Worm (Caenorhabditis elegans) whole organism, L3 larva: ENCODE data around the gene F39H12.1.
A peak's percentile ranks its signal among the peaks of the same experiment; 100 is the strongest.

Source experiments
- R02D3.7 ChIP-seq: fragments of 150-350 bp; optimal IDR thresholded peaks from 2 replicates; lab custom pipeline; 2014; ENCODE audit warnings: missing biosample characterization, missing genetic modification characterization
- ZK546.5 ChIP-seq: sonication (generic microtip); optimal IDR thresholded peaks from 2 replicates; lab custom pipeline; 2017; ENCODE audit warnings: missing biosample characterization, missing genetic modification characterization
- aly-2 ChIP-seq: fragments of 150-350 bp; optimal IDR thresholded peaks from 2 replicates; lab custom pipeline; 2014; ENCODE audit warnings: missing biosample characterization, missing genetic modification characterization
- ama-1 ChIP-seq: fragments of 150-350 bp; optimal IDR thresholded peaks from 2 replicates; lab custom pipeline; 2018
- ceh-16 ChIP-seq: sonication (generic microtip); optimal IDR thresholded peaks from 2 replicates; lab custom pipeline; 2017; ENCODE audit warnings: missing biosample characterization, missing genetic modification characterization
- ceh-28 ChIP-seq: fragments of 150-350 bp; optimal IDR thresholded peaks from 2 replicates; lab custom pipeline; 2014; ENCODE audit warnings: missing biosample characterization, missing genetic modification reagents, missing genetic modification characterization
- ceh-82 ChIP-seq: fragments of 150-350 bp; optimal IDR thresholded peaks from 2 replicates; lab custom pipeline; 2014; ENCODE audit warnings: missing biosample characterization, missing genetic modification characterization
- ceh-9 ChIP-seq: sonication (generic microtip); optimal IDR thresholded peaks from 2 replicates; lab custom pipeline; 2018; ENCODE audit warnings: missing biosample characterization, missing genetic modification characterization
- daf-12 ChIP-seq: fragments of 150-350 bp; optimal IDR thresholded peaks from 2 replicates; lab custom pipeline; 2014; ENCODE audit warnings: missing biosample characterization, missing genetic modification reagents, missing genetic modification characterization
- egl-27 ChIP-seq: sonication (generic microtip); optimal IDR thresholded peaks from 4 replicates; lab custom pipeline; 2017; ENCODE audit warnings: missing biosample characterization, missing genetic modification reagents, missing genetic modification characterization
- egl-5 ChIP-seq: fragments of 150-350 bp; optimal IDR thresholded peaks from 2 replicates; lab custom pipeline; 2017; ENCODE audit warnings: missing biosample characterization, missing genetic modification reagents, missing genetic modification characterization, inconsistent platforms
- elt-1 ChIP-seq: fragments of 150-350 bp; optimal IDR thresholded peaks from 2 replicates; lab custom pipeline; 2014; ENCODE audit warnings: missing biosample characterization, missing genetic modification characterization
- elt-2 ChIP-seq: sonication (generic microtip); optimal IDR thresholded peaks from 2 replicates; lab custom pipeline; 2016; ENCODE audit warnings: missing genetic modification reagents, mild to moderate bottlenecking, missing genetic modification characterization, missing compliant biosample characterization
- elt-3 ChIP-seq, 3 experiments: fragments of 150-350 bp in 1 of 3; sonication (generic microtip) in 2 of 3; optimal IDR thresholded peaks; 2 replicates in 2 of 3; 4 replicates in 1 of 3; lab custom pipeline; 2014 to 2017; ENCODE audit warnings: missing biosample characterization in 3 of 3, missing genetic modification characterization in 3 of 3
- eor-1 ChIP-seq, 2 experiments: fragments of 150-350 bp; optimal IDR thresholded peaks; 2 replicates each; lab custom pipeline; 2014 to 2018; ENCODE audit warnings: missing biosample characterization in 2 of 2, missing genetic modification characterization in 2 of 2
- fkh-10 ChIP-seq: sonication (generic microtip); optimal IDR thresholded peaks from 2 replicates; lab custom pipeline; 2017; ENCODE audit warnings: missing biosample characterization, missing genetic modification reagents, missing genetic modification characterization
- fkh-2 ChIP-seq: fragments of 150-350 bp; optimal IDR thresholded peaks from 2 replicates; lab custom pipeline; 2014; ENCODE audit warnings: missing biosample characterization, missing genetic modification reagents, missing genetic modification characterization
- fos-1 ChIP-seq: fragments of 150-350 bp; optimal IDR thresholded peaks from 2 replicates; lab custom pipeline; 2014; ENCODE audit warnings: missing biosample characterization, missing genetic modification characterization
- hmg-11 ChIP-seq: sonication (generic microtip); optimal IDR thresholded peaks from 2 replicates; lab custom pipeline; 2016; ENCODE audit warnings: missing genetic modification characterization, missing compliant biosample characterization
- jun-1 ChIP-seq: fragments of 150-350 bp; optimal IDR thresholded peaks from 2 replicates; lab custom pipeline; 2014; ENCODE audit warnings: missing biosample characterization, missing genetic modification reagents, missing genetic modification characterization
- lin-15B ChIP-seq: fragments of 150-350 bp; optimal IDR thresholded peaks from 2 replicates; lab custom pipeline; 2014; ENCODE audit warnings: missing biosample characterization, missing genetic modification characterization
- lin-39 ChIP-seq: fragments of 150-350 bp; optimal IDR thresholded peaks from 2 replicates; lab custom pipeline; 2018; ENCODE audit warnings: missing biosample characterization, missing genetic modification reagents, missing genetic modification characterization
- lsy-12 ChIP-seq: sonication (generic microtip); optimal IDR thresholded peaks from 2 replicates; lab custom pipeline; 2016; ENCODE audit warnings: mild to moderate bottlenecking, missing genetic modification characterization, missing compliant biosample characterization
- mdl-1 ChIP-seq: fragments of 150-350 bp; optimal IDR thresholded peaks from 2 replicates; lab custom pipeline; 2014; ENCODE audit warnings: missing biosample characterization, missing genetic modification characterization
- mml-1 ChIP-seq: fragments of 150-350 bp; sonication (generic microtip); optimal IDR thresholded peaks from 3 replicates; lab custom pipeline; 2014; ENCODE audit warnings: missing biosample characterization, missing genetic modification characterization
- nfya-1 ChIP-seq: sonication (generic microtip); optimal IDR thresholded peaks from 2 replicates; lab custom pipeline; 2017; ENCODE audit warnings: missing genetic modification characterization, mild to moderate bottlenecking, missing compliant biosample characterization, antibody characterized with exemption, moderate library complexity; ENCODE audit not compliant: insufficient read depth
- nhr-11 ChIP-seq: fragments of 150-350 bp; optimal IDR thresholded peaks from 2 replicates; lab custom pipeline; 2014; ENCODE audit warnings: missing biosample characterization, missing genetic modification characterization
- nhr-12 ChIP-seq: fragments of 150-350 bp; optimal IDR thresholded peaks from 2 replicates; lab custom pipeline; 2014; ENCODE audit warnings: missing biosample characterization, missing genetic modification characterization
- nhr-23 ChIP-seq: fragments of 150-350 bp; optimal IDR thresholded peaks from 2 replicates; lab custom pipeline; 2014; ENCODE audit warnings: missing biosample characterization, missing genetic modification reagents, missing genetic modification characterization
- nhr-237 ChIP-seq: fragments of 150-350 bp; optimal IDR thresholded peaks from 2 replicates; lab custom pipeline; 2014; ENCODE audit warnings: missing biosample characterization, missing genetic modification characterization
- nhr-25 ChIP-seq: sonication (generic microtip); optimal IDR thresholded peaks from 2 replicates; lab custom pipeline; 2017; ENCODE audit warnings: missing biosample characterization, missing genetic modification characterization
- nhr-28 ChIP-seq: fragments of 150-350 bp; optimal IDR thresholded peaks from 2 replicates; lab custom pipeline; 2014; ENCODE audit warnings: missing biosample characterization, missing genetic modification characterization
- nhr-43 ChIP-seq: sonication (generic microtip); optimal IDR thresholded peaks from 2 replicates; lab custom pipeline; 2016; ENCODE audit warnings: mild to moderate bottlenecking, missing genetic modification characterization, missing compliant biosample characterization; ENCODE audit not compliant: poor library complexity, severe bottlenecking
- nhr-67 ChIP-seq: fragments of 150-350 bp; optimal IDR thresholded peaks from 2 replicates; lab custom pipeline; 2014; ENCODE audit warnings: missing biosample characterization, missing genetic modification characterization
- nhr-76 ChIP-seq: fragments of 150-350 bp; sonication (generic microtip); optimal IDR thresholded peaks from 5 replicates; lab custom pipeline; 2014; ENCODE audit warnings: missing biosample characterization, missing genetic modification characterization
- nhr-77 ChIP-seq: fragments of 150-350 bp; optimal IDR thresholded peaks from 2 replicates; lab custom pipeline; 2014; ENCODE audit warnings: missing biosample characterization, missing genetic modification characterization
- pha-4 ChIP-seq: fragments of 150-350 bp; optimal IDR thresholded peaks from 2 replicates; lab custom pipeline; 2014; ENCODE audit warnings: missing biosample characterization, missing genetic modification reagents, missing genetic modification characterization
- pqm-1 ChIP-seq: fragments of 150-350 bp; optimal IDR thresholded peaks from 2 replicates; lab custom pipeline; 2017; ENCODE audit warnings: missing biosample characterization, missing genetic modification characterization, inconsistent platforms
- sea-2 ChIP-seq: fragments of 150-350 bp; sonication (generic microtip); optimal IDR thresholded peaks from 4 replicates; lab custom pipeline; 2014; ENCODE audit warnings: missing biosample characterization, missing genetic modification reagents, missing genetic modification characterization
- skn-1 ChIP-seq: fragments of 150-350 bp; optimal IDR thresholded peaks from 2 replicates; lab custom pipeline; 2014; ENCODE audit warnings: missing biosample characterization, missing genetic modification characterization
- snpc-4 ChIP-seq: fragments of 150-350 bp; optimal IDR thresholded peaks from 2 replicates; lab custom pipeline; 2014; ENCODE audit warnings: missing biosample characterization, missing genetic modification characterization
- tbx-2 ChIP-seq: sonication (generic microtip); optimal IDR thresholded peaks from 2 replicates; lab custom pipeline; 2016; ENCODE audit warnings: mild to moderate bottlenecking, missing genetic modification characterization, missing compliant biosample characterization
- unc-39 ChIP-seq: sonication (generic microtip); optimal IDR thresholded peaks from 4 replicates; lab custom pipeline; 2017; ENCODE audit warnings: missing biosample characterization, missing genetic modification characterization
- unc-62 ChIP-seq: fragments of 150-350 bp; sonication (generic microtip); optimal IDR thresholded peaks from 4 replicates; lab custom pipeline; 2014; ENCODE audit warnings: missing biosample characterization, missing genetic modification reagents, missing genetic modification characterization
- zag-1 ChIP-seq: fragments of 150-350 bp; optimal IDR thresholded peaks from 2 replicates; lab custom pipeline; 2014; ENCODE audit warnings: missing biosample characterization, missing genetic modification characterization
- ztf-11 ChIP-seq: fragments of 150-350 bp; optimal IDR thresholded peaks from 2 replicates; lab custom pipeline; 2014; ENCODE audit warnings: missing biosample characterization, missing genetic modification characterization
- ztf-4 ChIP-seq: fragments of 150-350 bp; optimal IDR thresholded peaks from 2 replicates; lab custom pipeline; 2014; ENCODE audit warnings: missing biosample characterization, missing genetic modification characterization

Gene F39H12.1

ce11 chrX:865214-865613 is 30.6 kb downstream of the F39H12.1 start:
- TF ChIP-seq nhr-77 (tag; lab: Kevin White, UChicago) (no peak), nhr-76 (no peak)

- TF ChIP-seq unc-62 (GFP tag; lab: Kevin White, UChicago): no peak
- TF ChIP-seq jun-1: peak; percentile 54
- no peak for TF ChIP-seq mdl-1 (tag; lab: Kevin White, UChicago)
- TF ChIP-seq lin-15B (tag; lab: Kevin White, UChicago): no peak
- TF ChIP-seq tbx-2 (tag; lab: Kevin White, UChicago): no peak
- TF ChIP-seq nhr-28: no peak
- TF ChIP-seq ama-1: no peak
- no peak for TF ChIP-seq nhr-76
- TF ChIP-seq fos-1: no peak
- TF ChIP-seq eor-1 (tag; optimal IDR thresholded peaks at IDR 0.05; lab: Kevin White, UChicago): no peak
- peak; percentile 3 for TF ChIP-seq nfya-1 (tag; lab: Kevin White, UChicago)
- peak; percentile 59 for TF ChIP-seq hmg-11 (tag; lab: Kevin White, UChicago)
- no peak for TF ChIP-seq egl-27
- TF ChIP-seq nhr-77 (tag; lab: Kevin White, UChicago): no peak
- no peak for TF ChIP-seq snpc-4
- no peak for TF ChIP-seq R02D3.7 (tag; lab: Kevin White, UChicago)
- TF ChIP-seq lin-39 (tag; lab: Kevin White, UChicago): peak; percentile 67
- no peak for TF ChIP-seq nhr-12 (tag; lab: Kevin White, UChicago)
- TF ChIP-seq ZK546.5 (tag; lab: Kevin White, UChicago): no peak
- TF ChIP-seq zag-1 (tag; lab: Kevin White, UChicago): no peak
- TF ChIP-seq pha-4 (tag; lab: Kevin White, UChicago): no peak
- no peak for TF ChIP-seq ztf-4
- peak; percentile 30 for TF ChIP-seq nhr-23 (tag; lab: Kevin White, UChicago)
- peak; percentile 53 for TF ChIP-seq nhr-25 (tag; lab: Kevin White, UChicago)
- no peak for TF ChIP-seq ceh-9
- no peak for TF ChIP-seq aly-2 (tag; lab: Kevin White, UChicago)
- TF ChIP-seq nhr-67 (tag; lab: Kevin White, UChicago): no peak
- no peak for TF ChIP-seq nhr-11 (tag; lab: Kevin White, UChicago)
- TF ChIP-seq skn-1: no peak
- no peak for TF ChIP-seq nhr-43 (tag; lab: Kevin White, UChicago)
- TF ChIP-seq unc-39 (tag; lab: Kevin White, UChicago): no peak
- no peak for TF ChIP-seq ceh-28
- TF ChIP-seq elt-1: no peak
- no peak for TF ChIP-seq egl-5 (tag; lab: Kevin White, UChicago)
- TF ChIP-seq daf-12 (tag; lab: Kevin White, UChicago): no peak
- no peak for TF ChIP-seq ceh-16
- TF ChIP-seq fkh-2 (tag; lab: Kevin White, UChicago): no peak
- TF ChIP-seq pqm-1: peak; percentile 18
- no peak for TF ChIP-seq sea-2 (GFP tag; lab: Kevin White, UChicago)
- TF ChIP-seq nhr-237 (tag; lab: Kevin White, UChicago): no peak
- TF ChIP-seq ztf-11 (tag; lab: Kevin White, UChicago): no peak
- TF ChIP-seq elt-3 (tag; optimal IDR thresholded peaks at IDR 0.05; lab: Kevin White, UChicago): no peak
- no peak for TF ChIP-seq mml-1
- peak; percentile 31 for TF ChIP-seq elt-2 (tag; lab: Kevin White, UChicago)
- TF ChIP-seq lsy-12 (tag; lab: Kevin White, UChicago): no peak
- no peak for TF ChIP-seq ceh-82 (tag; lab: Kevin White, UChicago)
- TF ChIP-seq fkh-10: no peak
Measured at ce11 chrX:871020-871419, 36.4 kb downstream of the F39H12.1 start, which contains the start of gene lgl-1. lgl-1 (minus strand) TSS chrX:871089.
